Fruit fly (Drosophila melanogaster): ENCODE measurements around the gene CG6418.

CG6418 gene

dm6 chr3L:10849620-10850302 lies 29.1 kb downstream of the CG6418 start (continued):
- TF ChIP-seq so (GFP tag; IDR thresholded peaks at IDR 0.05) = no peak
- TF ChIP-seq run (tag; optimal IDR thresholded peaks at IDR 0.05) = no peak
- TF ChIP-seq CG2875 (GFP tag; optimal IDR thresholded peaks at IDR 0.05) = no peak
- TF ChIP-seq CG7271 (tag; optimal IDR thresholded peaks at IDR 0.05) = no peak
- TF ChIP-seq CG2116 (GFP tag; optimal IDR thresholded peaks at IDR 0.05) = no peak
- peak; percentile 2 for TF ChIP-seq tin (GFP tag; optimal IDR thresholded peaks at IDR 0.05)
- peak; percentile 34; the same call in 1 of the 2 replicates for TF ChIP-seq CG14014 (GFP tag; IDR thresholded peaks at IDR 0.05)
- peak; percentile 29 for TF ChIP-seq slbo (GFP tag; IDR thresholded peaks at IDR 0.05)
- no peak for TF ChIP-seq CG12219 (GFP tag; optimal IDR thresholded peaks at IDR 0.05)
- no peak for TF ChIP-seq CG3407 (GFP tag; optimal IDR thresholded peaks at IDR 0.05)
- no peak for TF ChIP-seq prd (optimal IDR thresholded peaks at IDR 0.05)
- TF ChIP-seq prd (GFP tag; IDR thresholded peaks at IDR 0.05) = peak; percentile 34; the same call in 2 of the 3 replicates
- TF ChIP-seq lov (optimal IDR thresholded peaks at IDR 0.05) = no peak
- TF ChIP-seq lov (GFP tag; IDR thresholded peaks at IDR 0.05) = peak; percentile 44; the same call in 2 of the 3 replicates
- peak; percentile 15 for TF ChIP-seq CG15601 (tag; optimal IDR thresholded peaks at IDR 0.05)
- TF ChIP-seq esg (GFP tag; conservative IDR thresholded peaks at IDR 0.05) = peak; percentile 22; the same call in 1 of the 2 replicates
- TF ChIP-seq ranshi (GFP tag; IDR thresholded peaks at IDR 0.05) = no peak
- no peak for TF ChIP-seq sna (GFP tag; IDR thresholded peaks at IDR 0.05; ENCODE audit: partially characterized antibody)
- peak; percentile 75 for TF ChIP-seq CG18262 (tag; optimal IDR thresholded peaks at IDR 0.05)
- TF ChIP-seq ham (GFP tag; IDR thresholded peaks at IDR 0.05) = no peak
- TF ChIP-seq wek (GFP tag; optimal IDR thresholded peaks at IDR 0.05) = no peak
- peak; percentile 62 for TF ChIP-seq CG10979 (tag; optimal IDR thresholded peaks at IDR 0.05)
- no peak for TF ChIP-seq exex (tag; optimal IDR thresholded peaks at IDR 0.05)
- peak; percentile 55; the same call in 1 of the 2 replicates for TF ChIP-seq CG17328 (GFP tag; IDR thresholded peaks at IDR 0.05)
- TF ChIP-seq org-1 (GFP tag; optimal IDR thresholded peaks at IDR 0.05) = no peak
- TF ChIP-seq sens (GFP tag) = peak; percentile 79
- TF ChIP-seq pros (GFP tag; optimal IDR thresholded peaks at IDR 0.05) = peak; percentile 27
- no peak for TF ChIP-seq CG34422 (GFP tag; IDR thresholded peaks at IDR 0.05)
- TF ChIP-seq dmrt11E (tag; optimal IDR thresholded peaks at IDR 0.05) = peak; percentile 78
- TF ChIP-seq CG11723 (GFP tag; optimal IDR thresholded peaks at IDR 0.05) = no peak
- no peak for TF ChIP-seq Dfd (GFP tag; optimal IDR thresholded peaks at IDR 0.05)
- TF ChIP-seq sob (GFP tag; IDR thresholded peaks at IDR 0.05) = no peak
- TF ChIP-seq stwl (tag; optimal IDR thresholded peaks at IDR 0.05) = peak; percentile 13
- TF ChIP-seq CG7556 (GFP tag; optimal IDR thresholded peaks at IDR 0.05) = peak; percentile 29
- TF ChIP-seq Ssrp (tag; optimal IDR thresholded peaks at IDR 0.05) = peak; percentile 6
- TF ChIP-seq peb (GFP tag; IDR thresholded peaks at IDR 0.05) = no peak
- peak; percentile 64 for TF ChIP-seq CG9727 (GFP tag; optimal IDR thresholded peaks at IDR 0.05)
- peak; percentile 52 for TF ChIP-seq Deaf1 (tag; optimal IDR thresholded peaks at IDR 0.05)
- TF ChIP-seq fd96Cb (tag; optimal IDR thresholded peaks at IDR 0.05) = no peak
- peak; percentile 70; the same call in 1 of the 2 replicates for TF ChIP-seq CG6689 (GFP tag; IDR thresholded peaks at IDR 0.05)
- peak; percentile 51 for TF ChIP-seq az2 (GFP tag; optimal IDR thresholded peaks at IDR 0.05)
- TF ChIP-seq eyg (GFP tag; optimal IDR thresholded peaks at IDR 0.05) = no peak
- peak; percentile 55 for TF ChIP-seq Ets65A (GFP tag)
- no peak for TF ChIP-seq twi (tag; optimal IDR thresholded peaks at IDR 0.05)
- TF ChIP-seq CG17359 (tag; optimal IDR thresholded peaks at IDR 0.05) = peak; percentile 35
- TF ChIP-seq CG11504 (tag; optimal IDR thresholded peaks at IDR 0.05) = peak; percentile 32
- peak; percentile 32 for TF ChIP-seq BEAF-32 (GFP tag; optimal IDR thresholded peaks at IDR 0.05)
- TF ChIP-seq lola (GFP tag; optimal IDR thresholded peaks at IDR 0.05) = peak in 1 of 3 experiments; percentile 62
- no peak for TF ChIP-seq CG18764 (GFP tag; optimal IDR thresholded peaks at IDR 0.05)
- peak; percentile 42 for TF ChIP-seq grau (tag; optimal IDR thresholded peaks at IDR 0.05)
